Worm (Caenorhabditis elegans) whole organism, mixed stage, embryonic: ENCODE measurements around the gene Y32G9A.2.

Source experiments
- M03D4.4 ChIP-seq: sonication (generic microtip); optimal IDR thresholded peaks from 2 replicates; lab custom pipeline; 2017; ENCODE audit warnings: mild to moderate bottlenecking, missing genetic modification characterization, missing compliant biosample characterization
- nhr-237 ChIP-seq: fragments of 150-350 bp; optimal IDR thresholded peaks from 2 replicates; lab custom pipeline; 2014; ENCODE audit warnings: missing biosample characterization, missing genetic modification characterization
- nhr-76 ChIP-seq: sonication (generic microtip); optimal IDR thresholded peaks from 2 replicates; lab custom pipeline; 2017; ENCODE audit warnings: missing biosample characterization, missing genetic modification characterization
- pha-4 ChIP-seq: fragments of 150-350 bp; optimal IDR thresholded peaks from 2 replicates; lab custom pipeline; 2018; ENCODE audit warnings: missing biosample characterization, missing genetic modification reagents, missing genetic modification characterization
- sem-2 ChIP-seq: fragments of 200-800 bp; sonication (Bioruptor generic); optimal IDR thresholded peaks from 2 replicates; lab custom pipeline; 2018; ENCODE audit warnings: mild to moderate bottlenecking, missing genetic modification characterization, missing compliant biosample characterization
- snpc-4 ChIP-seq: fragments of 150-350 bp; optimal IDR thresholded peaks from 2 replicates; lab custom pipeline; 2014; ENCODE audit warnings: missing biosample characterization, missing genetic modification characterization
- sptf-1 ChIP-seq: sonication (generic microtip); optimal IDR thresholded peaks from 2 replicates; lab custom pipeline; 2017; ENCODE audit warnings: mild to moderate bottlenecking, missing genetic modification characterization, moderate library complexity, missing compliant biosample characterization
- unc-62 ChIP-seq: fragments of 150-350 bp; optimal IDR thresholded peaks from 2 replicates; lab custom pipeline; 2014; ENCODE audit warnings: missing biosample characterization, missing genetic modification reagents, missing genetic modification characterization
- ztf-11 ChIP-seq: fragments of 150-350 bp; optimal IDR thresholded peaks from 2 replicates; lab custom pipeline; 2014; ENCODE audit warnings: missing biosample characterization, missing genetic modification characterization

- TF ChIP-seq ztf-11 (tag; lab: Kevin White, UChicago), result no peak
- no peak for TF ChIP-seq pha-4 (tag; lab: Kevin White, UChicago)
- TF ChIP-seq sptf-1 (tag; lab: Kevin White, UChicago), result no peak
- no peak for TF ChIP-seq snpc-4 (tag; lab: Kevin White, UChicago)
- TF ChIP-seq nhr-76 (tag; lab: Kevin White, UChicago), result no peak
- no peak for TF ChIP-seq sem-2 (GFP tag; lab: Kevin White, UChicago)
- TF ChIP-seq unc-62, result no peak
- no peak for TF ChIP-seq nhr-237 (tag; lab: Kevin White, UChicago)
- TF ChIP-seq M03D4.4 (tag; lab: Kevin White, UChicago), result no peak
Measured at ce11 chrV:1878030-1878429, 40.3 kb upstream of the Y32G9A.2 start.
